Worm (Caenorhabditis elegans): ENCODE measurements around the gene F20B6.10.
"Not testable (repeated sequence)": the region's sequence is repeated elsewhere in the genome, so short reads cannot be mapped to it uniquely, and the experiment has no call there.

ce11 chrX:4204799-4205198 is 12.2 kb downstream of the F20B6.10 start:
- not testable (repeated sequence) for TF ChIP-seq lag-1 (GFP tag; IDR thresholded peaks at IDR 0.05); unc-62 (GFP tag; optimal IDR thresholded peaks at IDR 0.05); F33H1.4 (GFP tag; IDR thresholded peaks at IDR 0.05); lsl-1 (GFP tag; optimal IDR thresholded peaks at IDR 0.05); F49E8.2 (tag; optimal IDR thresholded peaks at IDR 0.05; ENCODE audit: insufficient read depth); nfyb-1 (GFP tag; IDR thresholded peaks at IDR 0.05); mes-4 (tag; optimal IDR thresholded peaks at IDR 0.05); ceh-58 (GFP tag; IDR thresholded peaks at IDR 0.05); xnd-1 (tag; optimal IDR thresholded peaks at IDR 0.05)
